Worm (Caenorhabditis elegans): ENCODE data around the gene ctsa-3.1.

ctsa-3.1 gene

ce11 chrII:7232517-7232916, at the start of gene ctsa-3.1:
TSS of gene ctsa-3.1 (plus strand) at chrII:7232853.
- TF ChIP-seq madf-8 (GFP tag; conservative IDR thresholded peaks at IDR 0.05) (no peak), egl-44 (GFP tag; IDR thresholded peaks at IDR 0.05) (no peak), unc-62 (GFP tag; optimal IDR thresholded peaks at IDR 0.05) (no peak), nhr-80 (tag; optimal IDR thresholded peaks at IDR 0.05) (peak; percentile 52)

ce11 chrII:7183493-7184272, 49.0 kb upstream of the ctsa-3.1 start, which contains the start of gene pdl-1:
TSS of gene pdl-1 (plus strand) at chrII:7183801.
- TF ChIP-seq ztf-25 (GFP tag; IDR thresholded peaks at IDR 0.05) = peak; percentile 84; the same call in 1 of the 2 replicates
- TF ChIP-seq snpc-1.3 (tag; optimal IDR thresholded peaks at IDR 0.05; ENCODE audit: insufficient read depth) = peak; percentile 89
- TF ChIP-seq Y56A3A.18 (GFP tag; IDR thresholded peaks at IDR 0.05) = peak; percentile 91
- peak; percentile 96 for TF ChIP-seq die-1 (tag; optimal IDR thresholded peaks at IDR 0.05)
- no peak for TF ChIP-seq F49E8.2 (tag; optimal IDR thresholded peaks at IDR 0.05; ENCODE audit: insufficient read depth)
- TF ChIP-seq zfh-2 (GFP tag; conservative IDR thresholded peaks at IDR 0.05) = no peak; the same call in 1 of the 2 replicates
- TF ChIP-seq let-526 (GFP tag; IDR thresholded peaks at IDR 0.05) = peak; percentile 39; the same call in 1 of the 2 replicates
- peak; percentile 59 for TF ChIP-seq snpc-1.1 (tag; optimal IDR thresholded peaks at IDR 0.05; ENCODE audit: insufficient read depth)
- 0 out of 2 replicates have a peak, but pooled peaks have one; percentile 46 for TF ChIP-seq egl-18 (GFP tag; IDR thresholded peaks at IDR 0.05)
- peak; percentile 50; the same call in 1 of the 2 replicates for TF ChIP-seq hsf-1 (GFP tag; IDR thresholded peaks at IDR 0.05)
- TF ChIP-seq egl-44 (GFP tag; IDR thresholded peaks at IDR 0.05) = peak; percentile 94
- peak; percentile 71 for TF ChIP-seq attf-3 (GFP tag; conservative IDR thresholded peaks at IDR 0.05)
- TF ChIP-seq ceh-27 (GFP tag; optimal IDR thresholded peaks at IDR 0.05) = peak; percentile 83
- peak; percentile 86 for TF ChIP-seq madf-10 (tag; optimal IDR thresholded peaks at IDR 0.05)
- TF ChIP-seq fkh-3 (tag; optimal IDR thresholded peaks at IDR 0.05) = peak; percentile 71
- TF ChIP-seq ama-1 (optimal IDR thresholded peaks at IDR 0.05) = no peak
- TF ChIP-seq ama-1 (GFP tag; optimal IDR thresholded peaks at IDR 0.05) = peak; percentile 87 to 93
- TF ChIP-seq aptf-2 (GFP tag; conservative IDR thresholded peaks at IDR 0.05) = peak; percentile 65
- peak; percentile 88 for TF ChIP-seq pbrm-1 (GFP tag; IDR thresholded peaks at IDR 0.05)
- TF ChIP-seq madf-8 (GFP tag; conservative IDR thresholded peaks at IDR 0.05) = peak; percentile 48
- no peak for TF ChIP-seq bed-2 (GFP tag; IDR thresholded peaks at IDR 0.05)
- TF ChIP-seq C17E4.6 (GFP tag; IDR thresholded peaks at IDR 0.05) = peak; percentile 63; the same call in 1 of the 2 replicates
- no peak for TF ChIP-seq ccch-3 (GFP tag; optimal IDR thresholded peaks at IDR 0.05)
- TF ChIP-seq Y53G8AR.9 (GFP tag; conservative IDR thresholded peaks at IDR 0.05) = peak; percentile 58; the same call in 1 of the 2 replicates
- peak; percentile 87 for TF ChIP-seq snpc-3.4 (tag; optimal IDR thresholded peaks at IDR 0.05)
- TF ChIP-seq bed-1 (GFP tag; IDR thresholded peaks at IDR 0.05) = peak; percentile 94
- 0 out of 2 replicates have a peak, but pooled peaks have one; percentile 61 for TF ChIP-seq hlh-26 (GFP tag; conservative IDR thresholded peaks at IDR 0.05)
- peak; percentile 72 for TF ChIP-seq lin-40 (tag; optimal IDR thresholded peaks at IDR 0.05)
- peak; percentile 78 for TF ChIP-seq hmg-1.2 (GFP tag; IDR thresholded peaks at IDR 0.05)
- TF ChIP-seq ztf-22 (GFP tag; optimal IDR thresholded peaks at IDR 0.05) = peak; percentile 44
- TF ChIP-seq ztf-18 (tag; optimal IDR thresholded peaks at IDR 0.05) = peak; percentile 80
- TF ChIP-seq atf-7 (tag; optimal IDR thresholded peaks at IDR 0.05) = peak; percentile 85
- peak; percentile 13 for TF ChIP-seq dpff-1 (tag; optimal IDR thresholded peaks at IDR 0.05)
- peak; percentile 73 for TF ChIP-seq ztf-26 (tag; optimal IDR thresholded peaks at IDR 0.05)
- TF ChIP-seq lin-35 (GFP tag; optimal IDR thresholded peaks at IDR 0.05) = peak in 1 of 3 experiments; percentile 66
- TF ChIP-seq T07F8.4 (tag; optimal IDR thresholded peaks at IDR 0.05) = peak; percentile 86
- TF ChIP-seq B0336.3 (GFP tag; IDR thresholded peaks at IDR 0.05) = no peak; the same call in 1 of the 2 replicates
- TF ChIP-seq athp-1 (tag; optimal IDR thresholded peaks at IDR 0.05) = peak; percentile 84
- TF ChIP-seq akir-1 (GFP tag; optimal IDR thresholded peaks at IDR 0.05) = peak; percentile 73
- TF ChIP-seq mes-4 (tag; optimal IDR thresholded peaks at IDR 0.05) = peak; percentile 91
- TF ChIP-seq B0019.2 (GFP tag; conservative IDR thresholded peaks at IDR 0.05) = 0 out of 2 replicates have a peak, but pooled peaks have one; percentile 26
- no peak for TF ChIP-seq sdz-38 (tag; optimal IDR thresholded peaks at IDR 0.05)
